Worm (Caenorhabditis elegans) whole organism, dauer: ENCODE measurements around the gene Y56A3A.30.

Experiments used
- unc-62 ChIP-seq: sonication (generic microtip); optimal IDR thresholded peaks from 2 replicates; lab custom pipeline; 2017; ENCODE audit warnings: missing biosample characterization, missing genetic modification reagents, missing genetic modification characterization

Y56A3A.30 gene

DNA sequence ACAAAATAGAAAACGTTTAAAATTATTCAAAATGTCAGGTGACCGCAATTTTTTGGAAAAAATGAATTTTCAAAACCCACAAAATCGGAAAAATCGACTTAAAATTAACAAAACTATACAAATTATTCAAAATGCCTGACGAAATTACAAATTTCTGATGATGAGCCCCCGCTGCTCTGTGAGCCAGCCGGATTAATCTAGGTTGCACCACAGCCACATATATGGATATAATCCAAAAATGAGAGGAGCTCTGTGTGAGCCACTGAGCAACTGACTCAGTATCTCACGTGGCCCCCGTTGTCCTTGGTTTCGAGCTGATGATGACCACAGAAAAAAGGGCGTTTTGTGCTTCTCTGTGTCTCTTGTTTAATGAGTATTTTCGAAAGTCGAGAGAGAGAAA lies 6.2 kb upstream of the Y56A3A.30 start:
- no peak for TF ChIP-seq unc-62 (GFP tag; lab: Kevin White, UChicago)

DNA sequence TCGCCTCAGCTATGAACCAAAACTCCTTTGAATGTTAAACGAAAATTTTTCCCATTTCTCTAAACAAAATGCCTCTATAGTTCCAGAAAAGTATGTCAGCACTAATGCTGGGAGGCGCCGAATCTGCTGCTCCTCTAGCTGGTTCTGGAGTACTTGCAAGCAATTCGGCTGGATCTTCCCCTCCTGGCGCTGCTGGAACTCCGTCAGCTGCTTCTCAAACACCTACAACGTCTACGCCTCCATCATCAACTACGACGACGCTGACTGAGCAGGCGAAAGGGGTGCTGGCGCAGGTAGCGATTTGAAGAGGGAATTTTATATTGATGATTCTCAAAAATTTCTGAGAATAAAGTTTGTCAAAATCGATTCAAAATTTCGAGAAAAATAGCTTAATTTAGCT lies 3.6 kb upstream of the Y56A3A.30 start:
- TF ChIP-seq unc-62 (GFP tag; lab: Kevin White, UChicago) = no peak

DNA sequence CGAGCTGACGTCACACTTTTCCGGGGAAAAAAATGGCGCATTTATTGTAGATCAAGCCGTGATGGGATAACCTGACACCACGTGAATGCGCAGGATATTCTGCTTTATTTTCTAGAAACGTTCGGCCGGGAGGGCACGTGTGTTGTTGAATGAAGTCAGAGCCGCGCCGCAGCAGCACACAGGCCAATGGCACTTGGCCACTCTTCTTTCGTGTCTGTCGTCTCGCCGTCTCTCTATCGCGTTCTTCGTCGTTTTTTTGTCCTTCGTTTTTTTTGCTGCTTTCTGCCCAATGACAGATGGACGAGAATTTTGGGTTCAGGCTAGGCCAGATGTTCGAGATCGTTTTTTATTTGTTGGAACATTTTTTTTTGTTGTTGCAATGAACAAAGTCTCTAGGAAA lies 2.7 kb upstream of the Y56A3A.30 start:
- TF ChIP-seq unc-62 (GFP tag; lab: Kevin White, UChicago) = no peak

DNA sequence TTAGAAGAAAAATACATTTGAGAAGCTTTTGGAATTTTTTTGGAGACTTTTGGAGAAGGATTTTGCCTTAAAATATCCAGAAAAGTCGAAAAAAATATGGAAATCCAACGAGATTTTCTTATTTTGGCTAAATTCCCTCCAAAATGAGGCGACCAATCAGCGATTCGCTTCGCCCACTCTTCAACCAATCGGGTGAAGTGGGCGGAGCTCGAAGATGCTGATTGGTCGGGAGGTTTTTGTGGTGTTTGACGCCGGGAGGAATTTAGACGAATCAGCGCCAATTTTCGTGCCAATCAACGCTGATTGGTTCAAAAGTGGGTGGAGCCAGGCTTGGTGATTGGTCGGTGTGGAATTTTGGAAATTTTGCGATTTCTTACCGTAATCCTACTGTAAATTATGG lies 1.9 kb upstream of the Y56A3A.30 start:
- no peak for TF ChIP-seq unc-62 (GFP tag; lab: Kevin White, UChicago)

DNA sequence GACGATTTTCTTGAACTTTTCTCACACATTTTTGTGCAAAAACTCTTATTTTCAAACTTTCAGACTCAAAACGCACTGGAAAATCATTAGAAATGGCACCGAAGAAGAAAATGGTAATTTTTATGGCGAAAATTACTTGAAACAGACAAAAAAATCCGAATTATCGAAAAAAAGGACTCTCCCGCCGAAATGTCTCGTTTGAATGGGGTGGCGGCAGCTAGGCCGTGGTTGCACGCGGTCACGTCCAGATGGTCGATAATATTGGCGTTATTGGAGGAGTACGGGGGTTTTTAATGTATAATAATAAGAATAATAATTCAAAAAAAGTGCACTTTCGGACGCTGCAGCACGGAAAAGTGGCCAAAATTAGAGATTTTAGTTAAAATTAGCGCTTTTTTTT lies 4.5 kb downstream of the Y56A3A.30 start, which contains the start of gene Y56A3A.31:
Gene Y56A3A.31, plus strand, starts transcription at position 64 of the 400 bp plus-strand sequence.
- TF ChIP-seq unc-62 (GFP tag; lab: Kevin White, UChicago) = no peak

DNA sequence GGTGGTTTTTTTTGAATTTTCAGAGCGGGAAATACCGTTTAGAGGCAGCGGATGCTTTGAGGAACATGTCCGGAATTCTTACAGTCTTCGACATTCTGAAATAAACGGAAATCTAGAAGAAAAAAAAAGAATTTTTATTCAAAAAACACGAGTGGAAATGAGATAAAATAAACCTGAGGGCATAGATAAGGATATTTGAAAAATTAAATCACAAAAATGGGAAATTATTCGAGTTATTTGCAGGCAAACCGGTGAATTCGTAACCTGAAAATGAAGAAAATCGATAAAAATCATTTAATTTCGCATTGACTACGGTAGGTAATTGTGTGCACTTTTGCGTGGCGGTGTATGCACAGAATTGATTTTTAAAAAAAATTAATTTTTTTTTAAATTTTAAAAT lies 4.9 kb downstream of the Y56A3A.30 start, which contains the start of gene ung-1:
Gene ung-1, minus strand, starts transcription at position 101 of the 400 bp plus-strand sequence.
- TF ChIP-seq unc-62 (GFP tag; lab: Kevin White, UChicago) = no peak

DNA sequence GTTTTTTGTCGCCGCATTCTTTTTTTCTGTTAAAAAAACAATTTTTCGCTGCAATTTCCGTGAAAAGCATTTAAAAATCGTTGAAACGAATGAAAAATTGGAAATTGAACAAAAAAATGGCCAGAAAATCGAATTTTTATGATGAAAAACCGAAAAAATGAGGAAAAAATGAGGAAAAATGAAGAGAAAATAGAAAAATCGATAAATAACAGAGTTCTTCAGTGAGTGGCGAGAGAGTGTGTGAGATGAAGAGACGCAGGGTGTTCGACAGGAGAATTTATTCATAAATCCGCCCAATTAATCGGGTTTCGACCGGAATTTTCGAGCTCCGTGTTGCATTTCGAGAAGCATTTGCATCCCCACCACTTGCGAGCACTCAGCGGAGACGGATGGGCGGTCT lies 7.5 kb downstream of the Y56A3A.30 start, which contains the start of gene Y56A3A.28:
Gene Y56A3A.28, minus strand, starts transcription at position 33 of the 400 bp plus-strand sequence.
- no peak for TF ChIP-seq unc-62 (GFP tag; lab: Kevin White, UChicago)

DNA sequence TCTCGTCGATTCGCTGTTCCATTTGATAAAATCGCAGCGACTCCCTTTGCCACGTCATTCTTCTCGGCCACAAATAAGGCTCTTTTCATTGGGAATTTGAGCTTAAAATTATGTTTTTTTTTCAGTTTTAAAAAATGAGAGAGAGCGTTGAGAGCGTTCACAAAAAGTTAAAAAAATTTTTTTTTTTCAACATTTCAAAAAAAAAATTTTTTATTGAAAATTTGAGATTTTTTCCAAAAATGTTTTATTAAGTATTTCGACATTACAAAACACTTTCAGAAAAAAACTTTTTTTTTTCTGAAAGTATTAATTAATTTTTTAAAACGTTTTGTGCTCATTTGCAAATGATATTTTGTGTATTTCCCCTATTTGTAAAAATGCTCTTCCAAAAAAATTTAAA lies 18.8 kb downstream of the Y56A3A.30 start, which contains the start of gene top-3:
Gene top-3, minus strand, starts transcription at position 101 of the 400 bp plus-strand sequence.
- TF ChIP-seq unc-62 (GFP tag; lab: Kevin White, UChicago) = no peak

DNA sequence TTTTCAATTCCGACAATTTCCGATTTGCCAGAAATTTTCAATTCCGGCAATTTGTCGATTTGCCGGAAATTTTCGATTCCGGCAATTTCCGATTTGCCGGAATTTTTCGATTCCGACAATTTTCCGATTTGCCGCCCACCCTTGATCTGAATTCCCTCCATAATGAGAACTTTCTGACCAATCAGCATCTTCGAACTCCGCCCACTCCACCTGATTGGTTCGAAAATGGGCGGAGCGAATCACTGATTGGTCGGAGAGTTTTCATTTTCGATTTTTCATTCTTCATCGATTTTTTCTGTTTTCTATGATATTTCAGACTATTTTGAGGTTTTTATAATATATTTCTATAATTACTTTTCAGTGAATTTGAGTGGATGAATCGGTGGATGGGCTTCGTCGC lies 24.7 kb downstream of the Y56A3A.30 start:
- no peak for TF ChIP-seq unc-62 (GFP tag; lab: Kevin White, UChicago)

DNA sequence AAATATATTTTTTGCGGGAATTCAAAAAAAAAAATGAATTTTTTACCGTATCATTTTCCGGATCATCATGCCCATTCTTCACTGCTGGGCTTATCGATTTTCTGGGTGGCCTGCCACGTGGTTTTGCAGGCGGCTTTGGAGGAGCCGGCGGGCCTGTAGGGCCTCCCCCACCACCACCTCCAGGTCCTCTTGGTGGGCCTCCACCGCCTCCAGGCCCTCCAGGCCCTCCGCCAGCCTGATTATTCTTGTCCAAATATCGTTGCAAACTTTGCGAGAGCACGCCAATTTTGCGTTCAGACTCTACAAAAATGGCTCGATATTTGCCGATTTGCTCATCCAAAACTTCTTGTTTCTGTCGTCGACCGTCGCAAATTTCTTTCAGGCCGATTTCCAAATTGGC lies 27.8 kb downstream of the Y56A3A.30 start:
- TF ChIP-seq unc-62 (GFP tag; lab: Kevin White, UChicago) = no peak

DNA sequence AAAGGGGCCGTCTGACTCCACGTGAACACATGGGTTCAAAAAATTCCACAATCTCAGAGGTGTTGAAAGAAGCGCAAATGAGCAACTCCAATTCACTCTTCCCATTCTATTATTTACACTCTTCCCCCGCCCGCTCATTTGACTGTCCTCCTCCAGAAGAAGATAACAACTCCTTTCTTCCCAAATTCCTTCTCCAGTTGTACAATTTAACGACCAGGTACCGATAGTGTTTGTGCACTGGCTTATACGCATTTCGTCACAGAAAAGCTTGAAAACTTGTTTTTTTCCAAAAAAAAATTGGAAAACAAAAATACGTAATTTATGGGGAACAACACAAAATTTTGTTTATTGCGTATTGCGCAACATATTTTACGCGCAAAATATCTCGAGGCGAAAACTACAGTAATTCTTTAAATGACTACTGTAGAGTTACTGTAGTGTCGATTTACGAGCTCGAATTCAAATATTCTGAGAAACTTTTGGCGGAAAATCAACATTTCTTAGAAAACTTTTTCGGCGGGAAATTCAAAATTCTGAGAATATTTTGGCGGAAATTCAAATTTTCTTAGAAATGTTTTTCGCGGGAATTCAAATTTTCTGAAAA lies 29.5 kb downstream of the Y56A3A.30 start:
- TF ChIP-seq unc-62 (GFP tag; lab: Kevin White, UChicago) = no peak

DNA sequence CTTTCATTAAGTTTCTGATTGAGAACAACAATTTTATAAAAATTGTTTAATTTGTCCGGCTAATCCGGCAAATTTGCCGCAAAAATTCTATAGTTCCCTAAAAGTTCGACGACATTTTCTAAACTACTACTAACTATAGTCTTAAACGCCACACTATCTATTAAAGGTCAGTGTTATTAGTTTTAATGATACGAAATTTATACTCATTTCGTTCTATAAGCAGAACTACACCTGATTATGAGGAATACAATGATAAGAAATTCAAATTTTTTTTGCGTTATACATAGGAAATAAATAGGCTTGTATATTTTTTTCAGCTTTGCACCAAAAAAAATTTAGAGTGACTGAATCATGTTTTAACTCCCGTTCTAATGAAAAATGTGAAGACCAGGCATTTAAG lies 30.4 kb downstream of the Y56A3A.30 start:
- TF ChIP-seq unc-62 (GFP tag; lab: Kevin White, UChicago) = no peak

DNA sequence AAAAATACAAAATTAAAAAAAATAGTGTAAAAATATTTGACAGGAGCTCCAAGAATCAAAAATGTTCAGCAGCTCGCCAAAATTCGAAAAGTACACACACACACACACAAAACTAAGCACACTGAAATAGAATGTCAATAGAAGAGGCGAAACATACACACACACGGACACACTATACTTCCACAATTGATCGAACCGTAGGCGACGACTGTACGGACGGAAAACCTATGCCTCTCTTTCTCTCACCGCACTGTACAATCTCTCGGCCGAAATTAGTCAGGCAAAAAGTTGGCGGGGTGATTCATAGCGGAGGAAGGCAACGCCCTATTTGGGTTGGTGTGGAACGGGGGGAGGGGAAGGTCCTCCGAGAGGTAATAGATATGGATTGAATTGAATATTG lies 31.3 kb downstream of the Y56A3A.30 start:
- TF ChIP-seq unc-62 (GFP tag; lab: Kevin White, UChicago) = no peak

DNA sequence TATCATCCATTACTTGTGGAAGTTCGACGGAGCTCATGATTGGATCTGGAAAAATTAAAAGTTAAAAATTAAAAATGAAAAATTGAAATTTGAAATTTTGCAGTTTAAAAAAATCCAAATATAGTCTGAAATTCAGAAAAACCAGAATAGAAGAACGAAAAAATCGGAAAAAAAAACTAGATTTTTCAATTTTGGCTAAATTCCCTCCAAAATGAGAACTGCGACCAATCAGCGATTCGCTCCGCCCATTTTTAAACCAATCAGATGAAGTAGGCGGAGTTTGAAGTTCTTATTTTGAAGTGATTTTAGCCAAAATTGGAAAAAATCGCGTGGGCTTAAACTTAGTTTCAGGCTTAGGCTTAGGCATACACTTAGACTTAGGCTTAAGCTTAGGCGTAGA lies 31.9 kb downstream of the Y56A3A.30 start, which contains the start of gene Y56A3A.7:
Gene Y56A3A.7, minus strand, starts transcription at position 47 of the 400 bp plus-strand sequence.
- TF ChIP-seq unc-62 (GFP tag; lab: Kevin White, UChicago) = no peak

DNA sequence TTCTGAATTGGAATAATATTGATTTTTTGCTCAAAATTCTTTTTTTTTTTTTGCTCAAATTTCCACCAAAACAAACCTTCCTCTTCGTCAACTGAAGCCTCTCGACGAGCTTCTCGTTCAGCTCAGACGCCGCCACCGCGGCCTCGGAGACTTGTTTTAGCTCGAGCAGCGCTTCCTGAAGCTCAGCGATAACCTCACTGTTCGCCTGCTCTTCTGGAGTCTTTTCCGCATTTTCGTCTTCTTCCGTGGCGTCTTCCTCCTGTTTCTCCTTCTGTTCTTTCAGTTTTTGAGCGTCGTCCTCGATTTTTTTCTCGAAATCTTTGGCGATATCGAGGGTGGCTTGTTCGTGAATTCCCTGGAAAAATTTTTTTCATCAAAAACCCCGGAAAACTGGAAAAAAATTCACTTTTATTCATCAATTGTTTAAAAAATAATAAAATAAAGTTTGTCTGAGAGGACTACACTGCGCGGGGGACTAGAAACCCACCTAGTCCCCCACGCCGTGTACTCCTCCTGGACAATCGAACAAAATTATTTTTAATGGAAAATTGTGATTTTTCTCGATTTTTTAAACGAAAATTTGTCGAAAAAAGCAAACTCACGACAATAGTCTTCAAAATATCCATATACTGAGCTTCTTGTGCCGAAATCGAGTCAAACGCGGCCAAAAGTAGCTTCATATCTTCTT lies 32.7 kb downstream of the Y56A3A.30 start:
- TF ChIP-seq unc-62 (GFP tag; lab: Kevin White, UChicago) = no peak

DNA sequence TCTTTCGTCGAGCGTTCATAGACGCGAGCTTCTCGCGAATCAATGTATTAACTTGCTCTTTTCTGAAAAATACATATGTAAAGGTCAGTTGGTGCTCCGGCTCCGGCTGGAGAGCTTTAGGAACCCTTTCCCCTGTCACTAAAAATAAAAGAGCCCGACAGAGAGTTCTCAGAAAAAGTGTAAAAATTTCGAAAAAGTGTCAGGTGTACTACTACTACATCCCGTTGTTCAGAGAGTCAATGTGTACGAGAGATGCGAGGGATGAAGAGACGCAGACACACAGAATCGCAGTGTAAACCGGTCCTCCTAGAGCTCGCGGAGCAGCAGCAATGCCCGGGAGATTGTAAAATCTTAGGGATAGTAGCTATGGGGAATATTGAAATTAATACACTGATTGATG lies 36.2 kb downstream of the Y56A3A.30 start:
- TF ChIP-seq unc-62 (GFP tag; lab: Kevin White, UChicago) = no peak

DNA sequence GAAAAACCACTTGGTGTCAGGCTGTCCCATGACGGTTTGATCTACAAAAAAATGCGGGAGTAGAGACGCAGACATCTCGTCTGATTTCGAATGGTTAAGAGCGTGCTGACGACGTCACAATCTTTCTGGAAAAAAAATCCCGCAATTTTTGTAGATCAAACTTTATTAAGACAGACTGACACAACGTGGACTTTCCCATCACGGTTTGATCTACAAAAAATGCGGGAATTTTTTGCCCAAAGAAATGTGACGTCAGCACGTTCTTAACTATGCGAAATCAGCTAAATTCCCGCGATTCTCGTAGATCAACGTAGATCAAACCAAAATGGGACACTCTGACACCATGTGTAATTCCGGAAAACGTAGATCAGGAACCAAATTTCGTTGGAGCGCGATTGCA lies 40.3 kb downstream of the Y56A3A.30 start:
- TF ChIP-seq unc-62 (GFP tag; lab: Kevin White, UChicago) = no peak
